Worm (Caenorhabditis elegans): ENCODE measurements around the gene pfut-1.

Gene pfut-1

DNA sequence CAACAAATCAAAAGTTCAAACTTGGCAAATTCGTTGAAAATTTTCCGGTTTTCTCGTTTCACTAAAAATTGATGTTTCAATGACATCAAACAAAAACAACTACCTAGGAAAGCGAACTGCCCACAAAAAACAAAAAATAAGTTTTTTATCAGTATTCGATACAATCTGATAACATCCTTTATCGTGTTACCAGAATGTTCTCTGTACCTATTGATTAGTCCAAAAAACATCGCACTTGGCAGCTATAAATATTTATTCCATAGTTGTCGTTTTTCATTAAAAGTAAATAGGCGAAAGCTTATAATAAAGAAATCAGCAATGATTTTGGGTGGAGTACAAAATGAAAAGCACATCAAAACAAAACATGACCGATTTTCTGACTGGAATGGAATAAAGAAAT is 48.4 kb upstream of the pfut-1 start (continued):
- peak; percentile 60; the same call in 1 of the 2 replicates for TF ChIP-seq mdt-29 (GFP tag; IDR thresholded peaks at IDR 0.05)
- TF ChIP-seq R02D3.7 (tag; optimal IDR thresholded peaks at IDR 0.05), result no peak
- peak in 1 of 2 experiments; percentile 48 for TF ChIP-seq daf-16 (GFP tag; optimal IDR thresholded peaks at IDR 0.05)
- TF ChIP-seq daf-16 (tag; optimal IDR thresholded peaks at IDR 0.05), result peak; percentile 100
- no peak for TF ChIP-seq ceh-44 (GFP tag; IDR thresholded peaks at IDR 0.05)
- no peak for TF ChIP-seq cey-2 (tag; optimal IDR thresholded peaks at IDR 0.05; ENCODE audit: borderline replicate concordance, insufficient read depth)
- TF ChIP-seq php-3 (GFP tag; IDR thresholded peaks at IDR 0.05), result peak; percentile 76
- TF ChIP-seq nhr-237 (tag; optimal IDR thresholded peaks at IDR 0.05), result no peak
- no peak for TF ChIP-seq unc-130 (GFP tag; optimal IDR thresholded peaks at IDR 0.05)
- TF ChIP-seq ZK546.5 (tag; optimal IDR thresholded peaks at IDR 0.05), result no peak
- peak; percentile 88 for TF ChIP-seq aha-1 (tag)
- no peak for TF ChIP-seq nhr-10 (tag; optimal IDR thresholded peaks at IDR 0.05)
- no peak for TF ChIP-seq daf-12 (tag; optimal IDR thresholded peaks at IDR 0.05)
- no peak for TF ChIP-seq mxl-3 (GFP tag; optimal IDR thresholded peaks at IDR 0.05)
- TF ChIP-seq lsy-2 (tag; optimal IDR thresholded peaks at IDR 0.05), result peak in 1 of 2 experiments; percentile 42
- no peak for TF ChIP-seq nhr-6 (tag; optimal IDR thresholded peaks at IDR 0.05)
- TF ChIP-seq spr-1 (tag; optimal IDR thresholded peaks at IDR 0.05), result no peak
- no peak for TF ChIP-seq nhr-42 (GFP tag; IDR thresholded peaks at IDR 0.05)
- TF ChIP-seq nhr-76 (tag; optimal IDR thresholded peaks at IDR 0.05), result no peak
- TF ChIP-seq ceh-20 (GFP tag; IDR thresholded peaks at IDR 0.05), result no peak
- no peak for TF ChIP-seq hif-1 (tag; optimal IDR thresholded peaks at IDR 0.05)
- TF ChIP-seq snpc-1.2 (GFP tag; IDR thresholded peaks at IDR 0.05), result no peak
- peak; percentile 13 for TF ChIP-seq nhr-77 (tag; optimal IDR thresholded peaks at IDR 0.05)
- TF ChIP-seq madf-5 (GFP tag; IDR thresholded peaks at IDR 0.05), result no peak
- TF ChIP-seq nhr-102 (tag; optimal IDR thresholded peaks at IDR 0.05), result peak; percentile 66
- TF ChIP-seq mes-2 (tag; optimal IDR thresholded peaks at IDR 0.05; ENCODE audit: poor library complexity, severe bottlenecking), result no peak
- TF ChIP-seq pha-4 (GFP tag; IDR thresholded peaks at IDR 0.05), result 0 out of 2 replicates have a peak, but pooled peaks have one; percentile 24
- no peak for TF ChIP-seq pha-4 (tag; optimal IDR thresholded peaks at IDR 0.05)
- TF ChIP-seq ceh-28 (tag; optimal IDR thresholded peaks at IDR 0.05), result no peak
- no peak for TF ChIP-seq jun-1 (tag; optimal IDR thresholded peaks at IDR 0.05)
- no peak for TF ChIP-seq ceh-32 (tag; optimal IDR thresholded peaks at IDR 0.05; ENCODE audit: poor library complexity)
- peak; percentile 77 for TF ChIP-seq nhr-48 (tag; optimal IDR thresholded peaks at IDR 0.05)
- TF ChIP-seq skn-1 (tag; optimal IDR thresholded peaks at IDR 0.05), result no peak
- TF ChIP-seq mep-1 (tag; optimal IDR thresholded peaks at IDR 0.05), result peak; percentile 66
- TF ChIP-seq nhr-41 (GFP tag; IDR thresholded peaks at IDR 0.05), result no peak
- TF ChIP-seq mxl-2 (GFP tag; conservative IDR thresholded peaks at IDR 0.05), result no peak
- no peak for TF ChIP-seq T20F7.1 (GFP tag; optimal IDR thresholded peaks at IDR 0.05)
- TF ChIP-seq dve-1 (tag; optimal IDR thresholded peaks at IDR 0.05; ENCODE audit: insufficient read depth), result peak; percentile 88
- no peak for TF ChIP-seq vab-7 (GFP tag; IDR thresholded peaks at IDR 0.05)
- TF ChIP-seq tra-1 (GFP tag; IDR thresholded peaks at IDR 0.05), result peak; percentile 72
- no peak for TF ChIP-seq unc-39 (tag; optimal IDR thresholded peaks at IDR 0.05)
- no peak for TF ChIP-seq zip-11 (GFP tag; IDR thresholded peaks at IDR 0.05)
- peak; percentile 66 for TF ChIP-seq dmd-6 (GFP tag; IDR thresholded peaks at IDR 0.05)
- no peak for TF ChIP-seq sdz-12 (GFP tag; optimal IDR thresholded peaks at IDR 0.05)
- no peak for TF ChIP-seq Y75B8A.6 (GFP tag; IDR thresholded peaks at IDR 0.05)
- no peak for TF ChIP-seq gei-8 (GFP tag; optimal IDR thresholded peaks at IDR 0.05)
- no peak for TF ChIP-seq lin-29 (GFP tag; IDR thresholded peaks at IDR 0.05)
- TF ChIP-seq hmg-1.1 (GFP tag; IDR thresholded peaks at IDR 0.05), result no peak
- TF ChIP-seq egl-27 (tag; optimal IDR thresholded peaks at IDR 0.05), result no peak
- TF ChIP-seq F37D6.2 (tag; optimal IDR thresholded peaks at IDR 0.05), result no peak
- peak; percentile 8; the same call in 1 of the 2 replicates for TF ChIP-seq T26A8.4 (GFP tag; IDR thresholded peaks at IDR 0.05)
- TF ChIP-seq aly-2 (tag; optimal IDR thresholded peaks at IDR 0.05), result no peak

Data from whole organism, L4 larva.